Worm (Caenorhabditis elegans) whole organism, late embryonic: ENCODE results near the gene C48B4.9.

Experiments
- ceh-30 ChIP-seq: fragments of 150-350 bp; optimal IDR thresholded peaks from 2 replicates; lab custom pipeline; 2014; ENCODE audit warnings: missing biosample characterization, missing genetic modification characterization
- fkh-10 ChIP-seq: fragments of 150-350 bp; optimal IDR thresholded peaks from 2 replicates; lab custom pipeline; 2014; ENCODE audit warnings: missing biosample characterization, missing genetic modification reagents, missing genetic modification characterization
- hlh-13 ChIP-seq: fragments of 200-800 bp; sonication (Bioruptor generic); optimal IDR thresholded peaks from 2 replicates; lab custom pipeline; 2018; ENCODE audit warnings: mild to moderate bottlenecking, missing genetic modification characterization, missing compliant biosample characterization
- lim-6 ChIP-seq: sonication (generic microtip); optimal IDR thresholded peaks from 2 replicates; lab custom pipeline; 2016; ENCODE audit warnings: missing genetic modification characterization, missing compliant biosample characterization
- lin-11 ChIP-seq: fragments of 200-800 bp; sonication (Bioruptor generic); optimal IDR thresholded peaks from 2 replicates; lab custom pipeline; 2018; ENCODE audit warnings: mild to moderate bottlenecking, missing genetic modification characterization, missing compliant biosample characterization
- nfya-1 ChIP-seq: sonication (generic microtip); optimal IDR thresholded peaks from 2 replicates; lab custom pipeline; 2017; ENCODE audit warnings: missing genetic modification characterization, mild to moderate bottlenecking, missing compliant biosample characterization, antibody characterized with exemption, moderate library complexity

ce11 chrIII:9565973-9566372 lies 2.8 kb upstream of the C48B4.9 start, which contains the start of gene C48B4.11:
- TF ChIP-seq nfya-1, result no peak
- no peak for TF ChIP-seq lin-11
- TF ChIP-seq lim-6 (tag; lab: Kevin White, UChicago), result no peak
- TF ChIP-seq fkh-10 (GFP tag; lab: Kevin White, UChicago), result no peak
- no peak for TF ChIP-seq ceh-30 (tag; lab: Kevin White, UChicago)
- no peak for TF ChIP-seq hlh-13 (GFP tag; lab: Kevin White, UChicago)
